Worm (Caenorhabditis elegans) whole organism, L4 larva: ENCODE measurements around the gene C13F10.8.

ENCODE experiments used
- Y105C5A.15 ChIP-seq: fragments of 200-800 bp; sonication (Bioruptor generic); IDR thresholded peaks from 2 replicates; pipeline ENCODE4 v1.3.6; 2022; ENCODE audit warnings: missing genetic modification characterization, missing compliant biosample characterization
- ceh-44 ChIP-seq: fragments of 200-800 bp; sonication (Bioruptor generic); IDR thresholded peaks from 2 replicates; pipeline ENCODE4 v1.3.6; 2022; ENCODE audit warnings: missing genetic modification reagents, missing genetic modification characterization, missing compliant biosample characterization
- egl-27 ChIP-seq: sonication (generic microtip); optimal IDR thresholded peaks from 3 replicates; lab custom pipeline; 2017; ENCODE audit warnings: missing biosample characterization, missing genetic modification reagents, missing genetic modification characterization
- lim-7 ChIP-seq: fragments of 200-800 bp; sonication (Bioruptor generic); IDR thresholded peaks from 2 replicates; pipeline ENCODE4 v1.3.6; 2022; ENCODE audit warnings: missing genetic modification characterization, missing compliant biosample characterization
- mxl-3 ChIP-seq: fragments of 200-800 bp; sonication (Bioruptor generic); optimal IDR thresholded peaks from 2 replicates; lab custom pipeline; 2018; ENCODE audit warnings: mild to moderate bottlenecking, missing genetic modification characterization, missing compliant biosample characterization
- nhr-11 ChIP-seq: fragments of 150-350 bp; optimal IDR thresholded peaks from 2 replicates; lab custom pipeline; 2014; ENCODE audit warnings: missing biosample characterization, missing genetic modification characterization
- nhr-77 ChIP-seq: fragments of 150-350 bp; optimal IDR thresholded peaks from 2 replicates; lab custom pipeline; 2014; ENCODE audit warnings: missing biosample characterization, missing genetic modification characterization
- skn-1 ChIP-seq: fragments of 150-350 bp; optimal IDR thresholded peaks from 2 replicates; lab custom pipeline; 2014; ENCODE audit warnings: missing biosample characterization, missing genetic modification characterization
- snpc-4 ChIP-seq: fragments of 150-350 bp; optimal IDR thresholded peaks from 2 replicates; lab custom pipeline; 2014; ENCODE audit warnings: missing biosample characterization, missing genetic modification characterization
- unc-62 ChIP-seq, 3 experiments: fragments of 150-350 bp in 1 of 3; sonication (generic microtip); optimal IDR thresholded peaks in 2 of 3; peaks in 1 of 3; 1 replicate in 1 of 3; 2 replicates in 2 of 3; lab custom pipeline; 2014 to 2017; ENCODE audit warnings: missing biosample characterization in 3 of 3, missing genetic modification characterization in 3 of 3, missing genetic modification reagents in 3 of 3, missing genotype in 1 of 3
- vab-7 ChIP-seq: fragments of 200-800 bp; sonication (Bioruptor generic); IDR thresholded peaks from 2 replicates; pipeline ENCODE4 v1.3.6; 2022; ENCODE audit warnings: missing genetic modification reagents, missing genetic modification characterization, missing compliant biosample characterization
- zag-1 ChIP-seq: fragments of 150-350 bp; optimal IDR thresholded peaks from 2 replicates; lab custom pipeline; 2014; ENCODE audit warnings: missing biosample characterization, missing genetic modification characterization

DNA sequence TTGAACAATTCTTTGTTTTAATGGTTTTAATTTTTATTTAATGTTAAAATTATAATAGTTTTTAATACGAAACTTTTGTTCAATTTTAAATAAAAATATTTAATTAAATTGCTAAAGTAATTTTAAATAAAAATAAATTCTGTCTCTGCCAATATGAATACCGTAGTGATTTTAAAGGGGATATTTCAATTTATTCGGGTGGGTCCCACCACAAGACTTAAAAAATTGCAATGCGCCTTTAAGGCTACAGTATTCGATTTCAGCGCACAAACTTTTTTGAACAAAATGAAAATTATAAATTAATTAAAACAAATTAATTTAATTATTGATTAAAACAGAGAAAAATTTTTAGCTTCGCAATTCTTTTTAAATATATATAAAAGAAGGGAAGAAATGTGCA lies 21.7 kb downstream of the C13F10.8 start:
- TF ChIP-seq unc-62 (GFP tag; optimal IDR thresholded peaks at IDR 0.05 in 1 of 2; lab: Kevin White, UChicago) = no peak
- TF ChIP-seq unc-62 (tag; optimal IDR thresholded peaks at IDR 0.05; lab: Kevin White, UChicago) = no peak
- no peak for TF ChIP-seq lim-7
- no peak for TF ChIP-seq ceh-44
- TF ChIP-seq vab-7 = no peak
- TF ChIP-seq Y105C5A.15 = no peak
- TF ChIP-seq nhr-11 (tag; lab: Kevin White, UChicago) = no peak
- no peak for TF ChIP-seq mxl-3 (GFP tag; lab: Kevin White, UChicago)
- TF ChIP-seq zag-1 (tag; lab: Kevin White, UChicago) = no peak
- no peak for TF ChIP-seq nhr-77 (tag; lab: Kevin White, UChicago)
- no peak for TF ChIP-seq snpc-4
- TF ChIP-seq egl-27 (tag; lab: Kevin White, UChicago) = no peak
- TF ChIP-seq skn-1 (tag; lab: Kevin White, UChicago) = no peak
